Worm (Caenorhabditis elegans) whole organism, L1 larva: ENCODE measurements around the gene Y44F5A.1.
A peak's percentile ranks its signal among the peaks of the same experiment; 100 is the strongest.

ENCODE experiments used
- C16A3.4 ChIP-seq: fragments of 150-350 bp; optimal IDR thresholded peaks from 2 replicates; lab custom pipeline; 2014; ENCODE audit warnings: missing biosample characterization, missing genetic modification characterization
- C34B4.2 ChIP-seq: sonication (generic microtip); optimal IDR thresholded peaks from 2 replicates; lab custom pipeline; 2017; ENCODE audit warnings: mild to moderate bottlenecking, missing genetic modification characterization, missing compliant biosample characterization
- aha-1 ChIP-seq: fragments of 150-350 bp; optimal IDR thresholded peaks from 2 replicates; lab custom pipeline; 2014; ENCODE audit warnings: missing biosample characterization, missing genetic modification characterization
- alr-1 ChIP-seq: fragments of 200-800 bp; sonication (Bioruptor generic); optimal IDR thresholded peaks from 2 replicates; lab custom pipeline; 2018; ENCODE audit warnings: borderline replicate concordance, mild to moderate bottlenecking, missing genetic modification characterization, missing compliant biosample characterization
- aly-2 ChIP-seq: fragments of 150-350 bp; optimal IDR thresholded peaks from 2 replicates; lab custom pipeline; 2014; ENCODE audit warnings: missing biosample characterization, missing genetic modification characterization
- ama-1 ChIP-seq: fragments of 150-350 bp; optimal IDR thresholded peaks from 2 replicates; lab custom pipeline; 2014
- blmp-1 ChIP-seq: fragments of 150-350 bp; optimal IDR thresholded peaks from 2 replicates; lab custom pipeline; 2014; ENCODE audit warnings: missing biosample characterization, missing genetic modification characterization
- ceh-63 ChIP-seq: fragments of 200-800 bp; sonication (Bioruptor generic); optimal IDR thresholded peaks from 2 replicates; lab custom pipeline; 2018; ENCODE audit warnings: mild to moderate bottlenecking, missing genetic modification characterization, missing compliant biosample characterization
- ceh-8 ChIP-seq: fragments of 200-800 bp; sonication (Bioruptor generic); optimal IDR thresholded peaks from 2 replicates; lab custom pipeline; 2018; ENCODE audit warnings: mild to moderate bottlenecking, missing genetic modification characterization, moderate library complexity, missing compliant biosample characterization
- ceh-82 ChIP-seq, 3 experiments: fragments of 150-350 bp in 1 of 3; sonication (generic microtip) in 2 of 3; optimal IDR thresholded peaks; 2 replicates each; lab custom pipeline; 2014 to 2017; ENCODE audit warnings: missing biosample characterization in 3 of 3, missing genetic modification characterization in 3 of 3
- ceh-88 ChIP-seq: fragments of 200-800 bp; sonication (Bioruptor generic); IDR thresholded peaks from 2 replicates; pipeline ENCODE4 v1.3.6; 2022; ENCODE audit warnings: missing genetic modification characterization, missing compliant biosample characterization
- ceh-90 ChIP-seq: sonication (generic microtip); optimal IDR thresholded peaks from 2 replicates; lab custom pipeline; 2016; ENCODE audit warnings: missing genetic modification characterization, missing compliant biosample characterization
- dsc-1 ChIP-seq: sonication (generic microtip); optimal IDR thresholded peaks from 2 replicates; lab custom pipeline; 2016; ENCODE audit warnings: mild to moderate bottlenecking, missing genetic modification characterization, missing compliant biosample characterization
- egl-13 ChIP-seq: sonication (generic microtip); optimal IDR thresholded peaks from 2 replicates; lab custom pipeline; 2016; ENCODE audit warnings: missing genotype, missing genetic modification reagents, missing genetic modification characterization, missing compliant biosample characterization
- egl-27 ChIP-seq, 2 experiments: fragments of 150-350 bp in 1 of 2; sonication (generic microtip); optimal IDR thresholded peaks; 3 replicates each; lab custom pipeline; 2017 to 2018; ENCODE audit warnings: missing biosample characterization in 2 of 2, missing genetic modification characterization in 2 of 2, missing genetic modification reagents in 2 of 2
- elt-3 ChIP-seq, 6 experiments: fragments of 150-350 bp in 1 of 6; sonication (generic microtip); optimal IDR thresholded peaks; 2 replicates each; lab custom pipeline; 2017 to 2018; ENCODE audit warnings: missing biosample characterization in 6 of 6, missing genetic modification characterization in 6 of 6, inconsistent platforms in 1 of 6
- fkh-4 ChIP-seq: sonication (generic microtip); optimal IDR thresholded peaks from 2 replicates; lab custom pipeline; 2016; ENCODE audit warnings: missing compliant biosample characterization, missing genetic modification characterization, borderline replicate concordance
- grh-1 ChIP-seq: fragments of 200-800 bp; sonication (Bioruptor generic); IDR thresholded peaks from 2 replicates; pipeline ENCODE4 v1.3.6; 2022; ENCODE audit warnings: missing genetic modification reagents, missing genetic modification characterization, missing compliant biosample characterization
- irx-1 ChIP-seq: sonication (generic microtip); optimal IDR thresholded peaks from 2 replicates; lab custom pipeline; 2016; ENCODE audit warnings: missing genetic modification characterization, missing compliant biosample characterization
- lin-13 ChIP-seq: fragments of 150-350 bp; optimal IDR thresholded peaks from 2 replicates; lab custom pipeline; 2014; ENCODE audit warnings: missing biosample characterization, missing genetic modification reagents, missing genetic modification characterization
- lin-14 ChIP-seq: fragments of 200-800 bp; sonication (Bioruptor generic); optimal IDR thresholded peaks from 2 replicates; lab custom pipeline; 2018; ENCODE audit warnings: mild to moderate bottlenecking, missing genetic modification characterization, moderate library complexity, missing compliant biosample characterization
- lin-15B ChIP-seq: fragments of 150-350 bp; sonication (generic microtip); optimal IDR thresholded peaks from 3 replicates; lab custom pipeline; 2014; ENCODE audit warnings: missing biosample characterization, missing genetic modification characterization
- lin-35 ChIP-seq, 2 experiments: fragments of 150-350 bp; optimal IDR thresholded peaks; 2 replicates each; lab custom pipeline; 2014; ENCODE audit warnings: missing biosample characterization in 2 of 2, missing genetic modification characterization in 2 of 2, missing genetic modification reagents in 2 of 2
- lir-3 ChIP-seq: sonication (generic microtip); optimal IDR thresholded peaks from 2 replicates; lab custom pipeline; 2016; ENCODE audit warnings: mild to moderate bottlenecking, missing genetic modification characterization, moderate library complexity, missing compliant biosample characterization; ENCODE audit not compliant: poor library complexity
- mdl-1 ChIP-seq, 2 experiments: fragments of 150-350 bp; optimal IDR thresholded peaks; 2 replicates each; lab custom pipeline; 2014 to 2017; ENCODE audit warnings: missing biosample characterization in 2 of 2, missing genetic modification characterization in 2 of 2, inconsistent platforms in 1 of 2
- mef-2 ChIP-seq: fragments of 150-350 bp; optimal IDR thresholded peaks from 2 replicates; lab custom pipeline; 2014; ENCODE audit warnings: missing biosample characterization, missing genetic modification characterization
- mep-1 ChIP-seq: fragments of 150-350 bp; optimal IDR thresholded peaks from 2 replicates; lab custom pipeline; 2014; ENCODE audit warnings: missing biosample characterization, missing genetic modification characterization
- nhr-11 ChIP-seq: fragments of 150-350 bp; optimal IDR thresholded peaks from 2 replicates; lab custom pipeline; 2014; ENCODE audit warnings: missing biosample characterization, missing genetic modification characterization
- nhr-12 ChIP-seq: sonication (generic microtip); optimal IDR thresholded peaks from 2 replicates; lab custom pipeline; 2017; ENCODE audit warnings: missing biosample characterization, missing genetic modification characterization
- nhr-47 ChIP-seq: sonication (generic microtip); optimal IDR thresholded peaks from 2 replicates; lab custom pipeline; 2016; ENCODE audit warnings: mild to moderate bottlenecking, missing genetic modification characterization, moderate library complexity, missing compliant biosample characterization
- nhr-76 ChIP-seq: sonication (generic microtip); optimal IDR thresholded peaks from 2 replicates; lab custom pipeline; 2017; ENCODE audit warnings: missing biosample characterization, missing genetic modification characterization
- nhr-77 ChIP-seq: fragments of 150-350 bp; optimal IDR thresholded peaks from 2 replicates; lab custom pipeline; 2014; ENCODE audit warnings: missing biosample characterization, missing genetic modification characterization
- nhr-90 ChIP-seq: sonication (generic microtip); optimal IDR thresholded peaks from 2 replicates; lab custom pipeline; 2016; ENCODE audit warnings: mild to moderate bottlenecking, missing genetic modification characterization, missing compliant biosample characterization; ENCODE audit not compliant: poor library complexity
- pag-3 ChIP-seq: sonication (generic microtip); optimal IDR thresholded peaks from 2 replicates; lab custom pipeline; 2017; ENCODE audit warnings: missing genetic modification characterization, mild to moderate bottlenecking, missing compliant biosample characterization, antibody characterized with exemption, borderline replicate concordance; ENCODE audit not compliant: insufficient read depth
- rnt-1 ChIP-seq: sonication (generic microtip); optimal IDR thresholded peaks from 2 replicates; lab custom pipeline; 2016; ENCODE audit warnings: mild to moderate bottlenecking, missing genetic modification characterization, moderate library complexity, missing compliant biosample characterization
- skn-1 ChIP-seq: fragments of 150-350 bp; optimal IDR thresholded peaks from 2 replicates; lab custom pipeline; 2014; ENCODE audit warnings: missing biosample characterization, missing genetic modification characterization
- snpc-4 ChIP-seq: fragments of 150-350 bp; optimal IDR thresholded peaks from 2 replicates; lab custom pipeline; 2014; ENCODE audit warnings: missing biosample characterization, missing genetic modification characterization
- sox-4 ChIP-seq: sonication (generic microtip); optimal IDR thresholded peaks from 2 replicates; lab custom pipeline; 2016; ENCODE audit warnings: missing genetic modification characterization, missing compliant biosample characterization
- sptf-1 ChIP-seq: fragments of 150-350 bp; optimal IDR thresholded peaks from 2 replicates; lab custom pipeline; 2014; ENCODE audit warnings: missing biosample characterization, missing genetic modification characterization
- swsn-7 ChIP-seq: sonication (generic microtip); optimal IDR thresholded peaks from 2 replicates; lab custom pipeline; 2016; ENCODE audit warnings: missing genetic modification characterization, missing compliant biosample characterization
- unc-130 ChIP-seq: fragments of 150-350 bp; optimal IDR thresholded peaks from 2 replicates; lab custom pipeline; 2017; ENCODE audit warnings: missing biosample characterization, missing genetic modification characterization, inconsistent platforms
- unc-30 ChIP-seq: sonication (generic microtip); optimal IDR thresholded peaks from 2 replicates; lab custom pipeline; 2017; ENCODE audit warnings: missing biosample characterization, missing genetic modification characterization
- unc-62 ChIP-seq: fragments of 150-350 bp; optimal IDR thresholded peaks from 2 replicates; lab custom pipeline; 2014; ENCODE audit warnings: missing biosample characterization, missing genetic modification reagents, missing genetic modification characterization
- unc-86 ChIP-seq: sonication (generic microtip); optimal IDR thresholded peaks from 2 replicates; lab custom pipeline; 2016; ENCODE audit warnings: missing genetic modification characterization, missing compliant biosample characterization
- zag-1 ChIP-seq: fragments of 150-350 bp; optimal IDR thresholded peaks from 2 replicates; lab custom pipeline; 2014; ENCODE audit warnings: missing biosample characterization, missing genetic modification characterization
- zip-4 ChIP-seq: fragments of 200-800 bp; sonication (Bioruptor generic); optimal IDR thresholded peaks from 2 replicates; lab custom pipeline; 2018; ENCODE audit warnings: mild to moderate bottlenecking, missing genetic modification characterization, moderate library complexity, missing compliant biosample characterization
- ztf-11 ChIP-seq, 2 experiments: sonication (generic microtip); optimal IDR thresholded peaks; 2 replicates each; lab custom pipeline; 2016 to 2017; ENCODE audit warnings: missing genetic modification characterization in 2 of 2, missing biosample characterization in 1 of 2, missing compliant biosample characterization in 1 of 2
- ztf-4 ChIP-seq: fragments of 150-350 bp; optimal IDR thresholded peaks from 2 replicates; lab custom pipeline; 2014; ENCODE audit warnings: missing biosample characterization, missing genetic modification characterization

The Y44F5A.1 gene

DNA sequence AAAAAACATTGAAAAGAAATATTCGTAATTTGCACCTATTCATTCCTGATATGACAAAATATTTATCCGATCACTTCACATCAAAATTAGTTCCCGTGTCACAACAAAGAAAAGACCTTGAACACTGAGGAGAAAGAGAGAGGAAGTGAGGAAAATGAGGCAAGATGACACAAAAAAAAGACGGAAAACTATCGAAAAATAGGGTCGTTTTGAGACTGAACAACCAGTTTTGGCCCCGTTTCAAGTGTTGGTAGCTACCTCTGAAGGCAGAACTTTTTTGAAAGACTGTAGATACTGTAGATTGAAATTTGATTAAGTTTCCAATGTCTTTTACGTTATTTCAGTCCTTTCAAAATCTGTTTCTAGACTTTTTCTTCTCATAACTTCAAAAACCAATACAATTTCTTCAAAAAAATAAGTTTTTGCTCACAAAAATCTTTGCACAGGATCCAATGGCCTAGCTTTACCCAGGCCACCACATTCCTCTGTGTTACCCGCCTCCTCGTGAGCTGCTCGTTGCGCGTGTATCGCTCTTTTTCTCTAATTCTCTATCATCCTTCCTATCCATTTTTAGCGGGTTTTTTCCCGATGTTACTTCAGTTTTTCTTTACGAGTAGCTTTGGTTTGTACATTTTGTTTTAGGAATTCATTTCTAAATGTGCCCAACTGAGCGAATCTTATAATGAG, 51.0 kb downstream of the Y44F5A.1 start (continued):
- TF ChIP-seq unc-86 (tag; lab: Kevin White, UChicago), result peak; percentile 73
- no peak for TF ChIP-seq nhr-12 (tag; lab: Kevin White, UChicago)
- peak; percentile 55 for TF ChIP-seq swsn-7 (tag; lab: Kevin White, UChicago)
- TF ChIP-seq aha-1, result no peak
- TF ChIP-seq lin-13, result no peak
- TF ChIP-seq ceh-63 (GFP tag; lab: Kevin White, UChicago), result no peak
- peak; percentile 56 for TF ChIP-seq mep-1 (tag; lab: Kevin White, UChicago)
- TF ChIP-seq ceh-88 (GFP tag; lab: Robert Waterston, UW), result peak; percentile 38; the same call in 1 of the 2 replicates
- TF ChIP-seq irx-1 (tag; lab: Kevin White, UChicago), result peak; percentile 71
- no peak for TF ChIP-seq unc-62
- TF ChIP-seq egl-27 (tag; optimal IDR thresholded peaks at IDR 0.05; lab: Kevin White, UChicago), result no peak
- TF ChIP-seq ztf-4, result no peak
- TF ChIP-seq skn-1 (tag; lab: Kevin White, UChicago), result peak; percentile 75
- TF ChIP-seq egl-13 (tag; lab: Kevin White, UChicago), result peak; percentile 24
- no peak for TF ChIP-seq C34B4.2 (tag; lab: Kevin White, UChicago)
- peak; percentile 19 for TF ChIP-seq nhr-90 (tag; lab: Kevin White, UChicago)
- no peak for TF ChIP-seq sptf-1 (tag; lab: Kevin White, UChicago)
- TF ChIP-seq snpc-4, result peak; percentile 51
- peak; percentile 63 to 90 for TF ChIP-seq mdl-1 (tag; optimal IDR thresholded peaks at IDR 0.05; lab: Kevin White, UChicago)
- no peak for TF ChIP-seq unc-130 (tag; lab: Kevin White, UChicago)
- TF ChIP-seq lin-15B (tag; lab: Kevin White, UChicago), result peak; percentile 59
- peak; percentile 40 for TF ChIP-seq dsc-1 (tag; lab: Kevin White, UChicago)
- peak; percentile 47 for TF ChIP-seq fkh-4 (tag; lab: Kevin White, UChicago)
- no peak for TF ChIP-seq elt-3 (tag; optimal IDR thresholded peaks at IDR 0.05; lab: Kevin White, UChicago)
- peak; percentile 15 for TF ChIP-seq zip-4
- peak; percentile 88 for TF ChIP-seq lir-3 (tag; lab: Kevin White, UChicago)
- peak; percentile 92 for TF ChIP-seq rnt-1 (tag; lab: Kevin White, UChicago)
- TF ChIP-seq ztf-11 (tag; optimal IDR thresholded peaks at IDR 0.05; lab: Kevin White, UChicago), result peak in 1 of 2 experiments; percentile 58
- no peak for TF ChIP-seq blmp-1
- TF ChIP-seq aly-2, result no peak
- peak; percentile 18 to 85 (median 30) for TF ChIP-seq ceh-82 (tag; optimal IDR thresholded peaks at IDR 0.05; lab: Kevin White, UChicago)
- peak; percentile 83 for TF ChIP-seq lin-14 (GFP tag; lab: Kevin White, UChicago)
- TF ChIP-seq grh-1 (GFP tag; lab: Robert Waterston, UW), result no peak
- no peak for TF ChIP-seq zag-1 (tag; lab: Kevin White, UChicago)
- peak; percentile 82 for TF ChIP-seq ceh-90 (tag; lab: Kevin White, UChicago)
- TF ChIP-seq pag-3 (tag; lab: Kevin White, UChicago), result no peak
- no peak for TF ChIP-seq unc-30
- TF ChIP-seq nhr-76 (tag; lab: Kevin White, UChicago), result no peak
- peak; percentile 2 for TF ChIP-seq nhr-77 (tag; lab: Kevin White, UChicago)
- no peak for TF ChIP-seq mef-2 (tag; lab: Kevin White, UChicago)
- TF ChIP-seq ceh-8 (GFP tag; lab: Kevin White, UChicago), result no peak
- TF ChIP-seq nhr-11 (tag; lab: Kevin White, UChicago), result no peak
- TF ChIP-seq C16A3.4 (tag; lab: Kevin White, UChicago), result peak; percentile 21
- peak; percentile 66 for TF ChIP-seq nhr-47 (tag; lab: Kevin White, UChicago)
- peak in 1 of 2 experiments; percentile 69 for TF ChIP-seq lin-35 (GFP tag; optimal IDR thresholded peaks at IDR 0.05; lab: Kevin White, UChicago)
- no peak for TF ChIP-seq alr-1
- TF ChIP-seq ama-1 (lab: Kevin White, UChicago), result no peak
- TF ChIP-seq sox-4, result peak; percentile 15
